Worm (Caenorhabditis elegans) whole organism, L2 larva: ENCODE data around the gene cah-4.

Experiments used
- aly-2 ChIP-seq: fragments of 150-350 bp; optimal IDR thresholded peaks from 2 replicates; lab custom pipeline; 2014; ENCODE audit warnings: missing biosample characterization, missing genetic modification characterization
- egl-27 ChIP-seq: sonication (generic microtip); optimal IDR thresholded peaks from 3 replicates; lab custom pipeline; 2017; ENCODE audit warnings: missing biosample characterization, missing genetic modification reagents, missing genetic modification characterization
- elt-1 ChIP-seq: fragments of 150-350 bp; optimal IDR thresholded peaks from 2 replicates; lab custom pipeline; 2014; ENCODE audit warnings: missing biosample characterization, missing genetic modification characterization
- elt-3 ChIP-seq: sonication (generic microtip); optimal IDR thresholded peaks from 2 replicates; lab custom pipeline; 2017; ENCODE audit warnings: missing biosample characterization, missing genetic modification characterization
- lin-11 ChIP-seq: fragments of 150-350 bp; sonication (generic microtip); optimal IDR thresholded peaks from 2 replicates; lab custom pipeline; 2014; ENCODE audit warnings: missing biosample characterization, missing genetic modification characterization, inconsistent platforms, mixed read lengths
- lin-13 ChIP-seq: fragments of 150-350 bp; optimal IDR thresholded peaks from 2 replicates; lab custom pipeline; 2014; ENCODE audit warnings: missing biosample characterization, missing genetic modification reagents, missing genetic modification characterization
- lin-39 ChIP-seq: fragments of 150-350 bp; optimal IDR thresholded peaks from 2 replicates; lab custom pipeline; 2014; ENCODE audit warnings: missing biosample characterization, missing genetic modification reagents, missing genetic modification characterization
- lsy-2 ChIP-seq, 2 experiments: fragments of 150-350 bp in 1 of 2; sonication (generic microtip) in 1 of 2; optimal IDR thresholded peaks; 2 replicates each; lab custom pipeline; 2014 to 2017; ENCODE audit warnings: missing biosample characterization in 2 of 2, missing genetic modification characterization in 2 of 2
- mdl-1 ChIP-seq, 2 experiments: fragments of 150-350 bp in 1 of 2; sonication (generic microtip) in 1 of 2; optimal IDR thresholded peaks; 2 replicates each; lab custom pipeline; 2017; ENCODE audit warnings: missing biosample characterization in 2 of 2, missing genetic modification characterization in 2 of 2
- nhr-11 ChIP-seq: fragments of 150-350 bp; optimal IDR thresholded peaks from 2 replicates; lab custom pipeline; 2014; ENCODE audit warnings: missing biosample characterization, missing genetic modification characterization
- snpc-4 ChIP-seq: fragments of 150-350 bp; optimal IDR thresholded peaks from 2 replicates; lab custom pipeline; 2014; ENCODE audit warnings: missing biosample characterization, missing genetic modification characterization
- unc-62 ChIP-seq: fragments of 150-350 bp; optimal IDR thresholded peaks from 2 replicates; lab custom pipeline; 2014; ENCODE audit warnings: missing biosample characterization, missing genetic modification reagents, missing genetic modification characterization
- zag-1 ChIP-seq: fragments of 150-350 bp; optimal IDR thresholded peaks from 2 replicates; lab custom pipeline; 2014; ENCODE audit warnings: missing biosample characterization, missing genetic modification characterization
- ztf-11 ChIP-seq: sonication (generic microtip); optimal IDR thresholded peaks from 2 replicates; lab custom pipeline; 2017; ENCODE audit warnings: missing biosample characterization, missing genetic modification characterization

DNA sequence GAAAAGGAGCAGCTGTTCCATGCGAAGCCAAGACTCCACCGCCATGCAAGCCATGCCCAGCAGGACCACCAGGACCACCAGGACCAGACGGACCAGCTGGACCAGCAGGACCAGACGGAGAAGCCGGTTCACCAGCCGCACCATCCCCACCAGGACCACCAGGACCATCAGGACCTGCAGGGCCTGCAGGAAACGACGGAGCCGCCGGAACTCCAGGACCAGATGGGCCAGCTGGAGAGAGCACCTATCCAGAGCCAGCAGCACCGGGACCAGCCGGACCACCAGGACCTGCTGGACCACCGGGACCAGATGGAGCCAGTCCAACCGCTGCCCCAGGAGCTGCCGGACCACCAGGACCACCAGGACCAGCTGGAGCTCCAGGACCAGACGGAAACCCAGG is 49.6 kb downstream of the cah-4 start:
- TF ChIP-seq zag-1 (no peak), mdl-1 (tag; optimal IDR thresholded peaks at IDR 0.05; lab: Kevin White, UChicago) (no peak), aly-2 (tag; lab: Kevin White, UChicago) (no peak), unc-62 (GFP tag; lab: Kevin White, UChicago) (no peak), lin-13 (GFP tag; lab: Kevin White, UChicago) (no peak), elt-3 (no peak), snpc-4 (tag; lab: Kevin White, UChicago) (no peak), ztf-11 (no peak), elt-1 (tag; lab: Kevin White, UChicago) (no peak), lin-11 (tag; lab: Kevin White, UChicago) (no peak), nhr-11 (no peak), lsy-2 (tag; optimal IDR thresholded peaks at IDR 0.05; lab: Kevin White, UChicago) (no peak), lin-39 (tag; lab: Kevin White, UChicago) (no peak), egl-27 (no peak)
